Worm (Caenorhabditis elegans) whole organism, early embryonic: Measurements from ENCODE around the gene fbxa-10.

Source experiments
- B0310.2 ChIP-seq: sonication (generic microtip); optimal IDR thresholded peaks from 2 replicates; lab custom pipeline; 2016; ENCODE audit warnings: mild to moderate bottlenecking, missing genetic modification characterization, missing compliant biosample characterization
- F13C5.2 ChIP-seq: sonication (generic microtip); optimal IDR thresholded peaks from 2 replicates; lab custom pipeline; 2017; ENCODE audit warnings: mild to moderate bottlenecking, missing genetic modification characterization, inconsistent platforms, missing compliant biosample characterization
- ama-1 ChIP-seq: fragments of 150-350 bp; optimal IDR thresholded peaks from 2 replicates; lab custom pipeline; 2014
- ceh-13 ChIP-seq: fragments of 200-800 bp; sonication (Bioruptor generic); optimal IDR thresholded peaks from 2 replicates; lab custom pipeline; 2018; ENCODE audit warnings: mild to moderate bottlenecking, missing genetic modification characterization, missing compliant biosample characterization
- flt-1 ChIP-seq: fragments of 200-800 bp; sonication (Bioruptor generic); IDR thresholded peaks from 2 replicates; pipeline ENCODE4 v1.3.6; 2022; ENCODE audit warnings: missing genetic modification characterization, missing compliant biosample characterization
- hmbx-1 ChIP-seq: sonication (generic microtip); optimal IDR thresholded peaks from 2 replicates; lab custom pipeline; 2016; ENCODE audit warnings: mild to moderate bottlenecking, missing genetic modification characterization, missing compliant biosample characterization
- hmg-4 ChIP-seq: fragments of 200-800 bp; sonication (Bioruptor generic); optimal IDR thresholded peaks from 2 replicates; lab custom pipeline; 2018; ENCODE audit warnings: mild to moderate bottlenecking, missing genetic modification characterization, missing compliant biosample characterization
- pes-1 ChIP-seq: fragments of 200-800 bp; sonication (Bioruptor generic); IDR thresholded peaks from 2 replicates; pipeline ENCODE4 v1.3.6; 2022; ENCODE audit warnings: missing genetic modification reagents, missing genetic modification characterization, missing compliant biosample characterization
- sea-1 ChIP-seq: fragments of 200-800 bp; sonication (Bioruptor generic); conservative IDR thresholded peaks from 2 replicates; pipeline ENCODE4 v1.3.6; 2022; ENCODE audit warnings: missing genetic modification characterization, missing compliant biosample characterization
- tbx-11 ChIP-seq: fragments of 200-800 bp; sonication (Bioruptor generic); IDR thresholded peaks from 2 replicates; pipeline ENCODE4 v1.3.6; 2022; ENCODE audit warnings: missing genetic modification characterization, missing compliant biosample characterization
- tbx-37 ChIP-seq: fragments of 200-800 bp; sonication (Bioruptor generic); conservative IDR thresholded peaks from 2 replicates; pipeline ENCODE4 v1.3.6; 2022; ENCODE audit warnings: missing genetic modification reagents, missing genetic modification characterization, missing compliant biosample characterization

Gene fbxa-10

DNA sequence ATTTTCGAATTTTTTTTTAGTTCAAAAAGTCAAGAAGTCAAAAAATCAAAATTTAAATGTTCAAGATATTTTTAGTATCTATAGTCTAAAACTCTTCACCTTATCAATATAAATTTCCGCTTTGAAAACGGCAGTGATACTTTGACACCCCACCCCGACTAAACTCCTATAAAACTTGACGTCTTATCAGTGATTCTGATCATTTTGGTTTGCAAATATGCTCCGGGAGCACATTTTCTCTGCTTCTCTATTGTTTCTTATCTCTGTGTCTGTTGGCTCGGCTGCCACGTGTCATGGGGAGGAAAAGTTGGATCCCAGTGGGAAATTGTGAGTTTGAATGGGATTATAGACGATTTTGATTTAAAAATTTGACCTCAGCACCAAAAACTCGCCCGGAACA is 50.3 kb downstream of the fbxa-10 start, which contains the start of gene clec-150:
Gene clec-150, plus strand, starts transcription at position 198 of the 400 bp plus-strand sequence.
- TF ChIP-seq hmbx-1 (tag; lab: Kevin White, UChicago) = no peak
- TF ChIP-seq flt-1 (GFP tag; lab: Robert Waterston, UW) = no peak
- TF ChIP-seq pes-1 (GFP tag; lab: Robert Waterston, UW) = no peak
- no peak for TF ChIP-seq ama-1
- TF ChIP-seq hmg-4 = no peak
- no peak for TF ChIP-seq B0310.2 (tag; lab: Kevin White, UChicago)
- TF ChIP-seq F13C5.2 (tag; lab: Kevin White, UChicago) = no peak
- TF ChIP-seq tbx-37 (GFP tag; lab: Robert Waterston, UW) = no peak
- TF ChIP-seq tbx-11 (GFP tag; lab: Robert Waterston, UW) = no peak
- TF ChIP-seq sea-1 (GFP tag; lab: Robert Waterston, UW) = no peak
- no peak for TF ChIP-seq ceh-13
